Worm (Caenorhabditis elegans) whole organism, late embryonic: ENCODE measurements around the gene F21H7.3.

Experiments
- ceh-14 ChIP-seq: sonication (generic microtip); optimal IDR thresholded peaks from 2 replicates; lab custom pipeline; 2016; ENCODE audit warnings: missing genotype, missing genetic modification characterization, missing compliant biosample characterization
- ceh-18 ChIP-seq: sonication (generic microtip); optimal IDR thresholded peaks from 2 replicates; lab custom pipeline; 2016; ENCODE audit warnings: missing genetic modification characterization, missing compliant biosample characterization
- lim-6 ChIP-seq: sonication (generic microtip); optimal IDR thresholded peaks from 2 replicates; lab custom pipeline; 2016; ENCODE audit warnings: missing genetic modification characterization, missing compliant biosample characterization
- pha-4 ChIP-seq: fragments of 150-350 bp; optimal IDR thresholded peaks from 2 replicates; lab custom pipeline; 2018; ENCODE audit warnings: missing biosample characterization, missing genetic modification reagents, missing genetic modification characterization
- sdc-2 ChIP-seq: sonication (generic microtip); optimal IDR thresholded peaks from 2 replicates; lab custom pipeline; 2016; ENCODE audit warnings: missing genotype, missing genetic modification characterization, missing compliant biosample characterization

ce11 chrV:16192114-16192513, 42.9 kb downstream of the F21H7.3 start, which contains the start of gene srh-279:
- TF ChIP-seq ceh-14 (tag; lab: Kevin White, UChicago) (no peak), sdc-2 (no peak), ceh-18 (tag; lab: Kevin White, UChicago) (no peak), lim-6 (tag; lab: Kevin White, UChicago) (no peak), pha-4 (tag; lab: Kevin White, UChicago) (no peak)
